Worm (Caenorhabditis elegans) whole organism, young adult: ENCODE data around the gene srh-18.

Experiments used
- B0261.1 ChIP-seq: sonication (generic microtip); optimal IDR thresholded peaks from 2 replicates; lab custom pipeline; 2016; ENCODE audit warnings: mild to moderate bottlenecking, missing genetic modification characterization, moderate library complexity, missing compliant biosample characterization
- F57A8.1 ChIP-seq: fragments of 200-800 bp; sonication (Bioruptor generic); optimal IDR thresholded peaks from 2 replicates; lab custom pipeline; 2018; ENCODE audit warnings: mild to moderate bottlenecking, missing genetic modification characterization, moderate library complexity, missing compliant biosample characterization
- ama-1 ChIP-seq, 3 experiments: fragments of 150-350 bp in 1 of 3; sonication (generic microtip) in 2 of 3; optimal IDR thresholded peaks; 2 replicates each; lab custom pipeline; 2014 to 2018; ENCODE audit warnings: missing biosample characterization in 2 of 3, missing genetic modification characterization in 2 of 3, missing genetic modification reagents in 2 of 3
- dpl-1 ChIP-seq: fragments of 150-350 bp; optimal IDR thresholded peaks from 2 replicates; lab custom pipeline; 2014; ENCODE audit warnings: missing biosample characterization, missing genetic modification reagents, missing genetic modification characterization

DNA sequence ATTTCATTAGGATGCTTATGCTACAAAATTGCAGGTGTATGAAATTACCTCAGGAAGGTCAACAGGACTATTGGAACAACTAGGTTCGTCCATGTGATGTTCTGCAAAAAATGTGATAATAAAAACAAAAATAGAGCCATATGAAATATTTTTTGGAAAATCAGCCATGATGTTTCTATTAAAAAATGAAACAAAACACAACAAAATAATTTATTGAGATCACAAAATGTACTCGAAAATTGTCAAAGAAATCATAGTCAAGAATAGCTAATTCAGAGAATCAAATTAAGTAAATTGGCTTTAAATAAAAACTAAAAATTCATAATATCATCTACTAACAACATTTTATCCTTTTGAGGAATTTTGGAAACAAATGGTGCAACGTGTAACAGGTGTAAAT lies 12.7 kb downstream of the srh-18 start, which contains the start of gene nhr-129:
- TF ChIP-seq F57A8.1 (GFP tag; lab: Kevin White, UChicago), result no peak
- TF ChIP-seq B0261.1 (tag; lab: Kevin White, UChicago), result no peak
- no peak for TF ChIP-seq ama-1 (optimal IDR thresholded peaks at IDR 0.05; lab: Kevin White, UChicago)
- TF ChIP-seq ama-1 (GFP tag; optimal IDR thresholded peaks at IDR 0.05; lab: Kevin White, UChicago), result no peak
- no peak for TF ChIP-seq dpl-1 (GFP tag; lab: Kevin White, UChicago)
